Fruit fly (Drosophila melanogaster): Measurements from ENCODE around the gene BicD.

DNA sequence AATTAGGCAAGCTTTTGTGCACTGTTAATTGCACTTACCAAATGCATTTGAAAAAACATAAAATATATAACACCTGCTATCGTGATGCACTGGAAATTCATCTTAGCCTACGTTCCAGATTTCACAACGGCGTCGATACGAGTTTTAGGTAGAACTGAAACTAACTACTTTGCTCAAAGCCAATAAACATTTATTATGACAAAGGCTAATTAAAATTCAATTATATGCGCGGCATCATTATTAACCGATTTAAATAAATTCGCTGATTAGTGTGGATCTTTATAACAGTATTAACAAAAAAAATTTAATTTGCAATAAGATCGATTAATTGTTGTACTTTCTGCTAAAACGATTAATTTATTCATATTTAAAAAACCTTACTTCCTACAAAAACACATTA lies 36.5 kb downstream of the BicD start, which contains the start of gene CG33928:
- TF ChIP-seq usp (GFP tag; optimal IDR thresholded peaks at IDR 0.05) = no peak
- TF ChIP-seq psq (optimal IDR thresholded peaks at IDR 0.05) = no peak
